Fruit fly (Drosophila melanogaster): Measurements from ENCODE around the gene CG7886.

- no peak for TF ChIP-seq psq (optimal IDR thresholded peaks at IDR 0.05)
- TF ChIP-seq pan (optimal IDR thresholded peaks at IDR 0.05): no peak
- no peak for TF ChIP-seq CG8478 (optimal IDR thresholded peaks at IDR 0.05)
- TF ChIP-seq usp (GFP tag; optimal IDR thresholded peaks at IDR 0.05): no peak
- TF ChIP-seq Dll (optimal IDR thresholded peaks at IDR 0.05): no peak
- no peak for TF ChIP-seq EcR (GFP tag; optimal IDR thresholded peaks at IDR 0.05)
These were observed 52.9 kb downstream of the CG7886 start for dm6 chr3R:14589483-14589882.
